Fruit fly (Drosophila melanogaster) whole organism, embryonic: ENCODE data around the gene Hez.
A peak's percentile ranks its signal among the peaks of the same experiment; 100 is the strongest.

Source experiments
- CG11247 ChIP-seq: fragments of 200-800 bp; sonication (Bioruptor generic); IDR thresholded peaks from 2 replicates; pipeline ENCODE4 v1.3.6; 2022; ENCODE audit warnings: missing biosample characterization, missing genetic modification characterization
- CG13123 ChIP-seq: fragments of 200-800 bp; sonication (Bioruptor generic); optimal IDR thresholded peaks from 2 replicates; lab custom pipeline; 2016; ENCODE audit warnings: missing biosample characterization, missing genetic modification characterization
- CG13287 ChIP-seq: fragments of 200-800 bp; sonication (Bioruptor generic); IDR thresholded peaks from 2 replicates; pipeline ENCODE4 v1.3.6; 2022; ENCODE audit warnings: missing biosample characterization, missing genetic modification characterization; ENCODE audit not compliant: partially characterized antibody
- CG14710 ChIP-seq: fragments of 200-800 bp; sonication (Bioruptor generic); optimal IDR thresholded peaks from 3 replicates; lab custom pipeline; 2019; ENCODE audit warnings: missing biosample characterization, mild to moderate bottlenecking, missing genetic modification characterization, moderate library complexity
- CG15514 ChIP-seq: fragments of 200-800 bp; sonication (Bioruptor generic); optimal IDR thresholded peaks from 3 replicates; lab custom pipeline; 2017; ENCODE audit warnings: missing biosample characterization, missing genetic modification characterization, mild to moderate bottlenecking, moderate library complexity, missing genetic modification reagents
- CG1602 ChIP-seq: fragments of 200-800 bp; sonication (Bioruptor generic); optimal IDR thresholded peaks from 3 replicates; lab custom pipeline; 2016; ENCODE audit warnings: missing biosample characterization, missing genetic modification characterization
- CG17186 ChIP-seq: fragments of 200-800 bp; sonication (Bioruptor generic); optimal IDR thresholded peaks from 3 replicates; lab custom pipeline; 2017; ENCODE audit warnings: missing biosample characterization, missing genetic modification reagents, missing genetic modification characterization
- CG18599 ChIP-seq: fragments of 200-800 bp; sonication (Bioruptor generic); optimal IDR thresholded peaks from 3 replicates; lab custom pipeline; 2017; ENCODE audit warnings: missing biosample characterization, missing genetic modification characterization, mild to moderate bottlenecking, moderate library complexity, missing genetic modification reagents
- CG2120 ChIP-seq: fragments of 200-800 bp; sonication (Bioruptor generic); optimal IDR thresholded peaks from 3 replicates; lab custom pipeline; 2016; ENCODE audit warnings: missing biosample characterization, missing genetic modification characterization
- CG2129 ChIP-seq: fragments of 200-800 bp; sonication (Bioruptor generic); IDR thresholded peaks from 2 replicates; pipeline ENCODE4 v1.3.6; 2022; ENCODE audit warnings: missing biosample characterization, missing genetic modification characterization; ENCODE audit not compliant: partially characterized antibody
- CG3065 ChIP-seq: fragments of 200-800 bp; sonication (Bioruptor generic); optimal IDR thresholded peaks from 2 replicates; lab custom pipeline; 2016; ENCODE audit warnings: missing biosample characterization, missing genetic modification characterization
- CG3995 ChIP-seq: fragments of 200-800 bp; sonication (Bioruptor generic); optimal IDR thresholded peaks from 3 replicates; lab custom pipeline; 2016; ENCODE audit warnings: missing biosample characterization, missing genetic modification characterization
- CG6683 ChIP-seq: fragments of 200-800 bp; sonication (Bioruptor generic); optimal IDR thresholded peaks from 2 replicates; lab custom pipeline; 2017; ENCODE audit warnings: missing biosample characterization, mild to moderate bottlenecking, missing genetic modification characterization, missing genetic modification reagents
- CG9727 ChIP-seq: fragments of 200-800 bp; sonication (Bioruptor generic); optimal IDR thresholded peaks from 3 replicates; lab custom pipeline; 2017; ENCODE audit warnings: missing biosample characterization, mild to moderate bottlenecking, missing genetic modification characterization
- CG9817 ChIP-seq: fragments of 200-800 bp; sonication (Bioruptor generic); optimal IDR thresholded peaks from 2 replicates; lab custom pipeline; 2018; ENCODE audit warnings: missing biosample characterization, mild to moderate bottlenecking, missing genetic modification characterization, moderate library complexity
- Doc2 ChIP-seq: fragments of 200-800 bp; sonication (Bioruptor generic); IDR thresholded peaks from 2 replicates; pipeline ENCODE4 v1.3.6; 2022; ENCODE audit warnings: missing biosample characterization, missing genetic modification characterization
- Dp ChIP-seq: fragments of 200-800 bp; sonication (Bioruptor generic); optimal IDR thresholded peaks from 2 replicates; lab custom pipeline; 2018; ENCODE audit warnings: missing biosample characterization, mild to moderate bottlenecking, missing genetic modification characterization, moderate library complexity
- Dref ChIP-seq: fragments of 200-800 bp; sonication (Bioruptor generic); IDR thresholded peaks from 2 replicates; pipeline ENCODE4 v1.3.6; 2022; ENCODE audit warnings: missing biosample characterization, missing genetic modification characterization
- Ets65A ChIP-seq: fragments of 200-800 bp; sonication (Bioruptor generic); peaks from one replicate; lab custom pipeline; 2016; ENCODE audit warnings: missing biosample characterization, missing genetic modification characterization
- HHEX ChIP-seq: fragments of 200-800 bp; sonication (Bioruptor generic); optimal IDR thresholded peaks from 3 replicates; lab custom pipeline; 2017; ENCODE audit warnings: missing biosample characterization, mild to moderate bottlenecking, missing genetic modification characterization, missing genetic modification reagents
- HmgZ ChIP-seq: fragments of 200-800 bp; sonication (Bioruptor generic); optimal IDR thresholded peaks from 2 replicates; lab custom pipeline; 2018; ENCODE audit warnings: missing biosample characterization, mild to moderate bottlenecking, missing genetic modification characterization
- Hr39 ChIP-seq: fragments of >200 bp; optimal IDR thresholded peaks from 2 replicates; lab custom pipeline; 2017
- Hr51 ChIP-seq, 2 experiments: fragments of 200-800 bp; sonication (Bioruptor generic); optimal IDR thresholded peaks; 2 replicates in 1 of 2; 3 replicates in 1 of 2; lab custom pipeline; 2016 to 2018; ENCODE audit warnings: missing biosample characterization in 2 of 2, missing genetic modification characterization in 2 of 2, mild to moderate bottlenecking in 1 of 2, moderate library complexity in 1 of 2
- Hr78 ChIP-seq, 2 experiments: fragments of 200-800 bp in 1 of 2; fragments of >200 bp in 1 of 2; sonication (Bioruptor generic) in 1 of 2; optimal IDR thresholded peaks; 2 replicates each; lab custom pipeline; 2017 to 2019; ENCODE audit warnings: missing biosample characterization in 2 of 2, missing genetic modification characterization in 2 of 2, mild to moderate bottlenecking in 1 of 2, moderate library complexity in 1 of 2
- Jarid2 ChIP-seq: fragments of 200-800 bp; sonication (Bioruptor generic); optimal IDR thresholded peaks from 3 replicates; lab custom pipeline; 2017; ENCODE audit warnings: mild to moderate bottlenecking, missing biosample characterization, missing genetic modification reagents, missing genetic modification characterization
- MESR4 ChIP-seq: fragments of 200-800 bp; sonication (Bioruptor generic); optimal IDR thresholded peaks from 2 replicates; lab custom pipeline; 2018; ENCODE audit warnings: missing biosample characterization, mild to moderate bottlenecking, missing genetic modification characterization, moderate library complexity
- Med ChIP-seq: fragments of 200-800 bp; sonication (Bioruptor generic); peaks from one replicate; lab custom pipeline; 2016; ENCODE audit warnings: missing biosample characterization, missing genetic modification characterization, mild to moderate bottlenecking, inconsistent platforms, moderate library complexity
- Nf-YB ChIP-seq: fragments of 200-800 bp; sonication (Bioruptor generic); optimal IDR thresholded peaks from 3 replicates; lab custom pipeline; 2019; ENCODE audit warnings: missing biosample characterization, mild to moderate bottlenecking, missing genetic modification characterization, moderate library complexity
- Oaz ChIP-seq: fragments of 200-800 bp; sonication (Bioruptor generic); IDR thresholded peaks from 2 replicates; pipeline ENCODE4 v1.3.6; 2022; ENCODE audit warnings: missing biosample characterization, missing genetic modification characterization
- Pdp1 ChIP-seq, 2 experiments: fragments of 200-800 bp; sonication (Bioruptor generic); optimal IDR thresholded peaks; 3 replicates each; lab custom pipeline; 2016; ENCODE audit warnings: missing biosample characterization in 2 of 2, missing genetic modification characterization in 2 of 2, mild to moderate bottlenecking in 1 of 2, moderate library complexity in 1 of 2
- Poxn ChIP-seq: fragments of 200-800 bp; sonication (Bioruptor generic); IDR thresholded peaks from 2 replicates; pipeline ENCODE4 v1.3.6; 2022; ENCODE audit warnings: missing biosample characterization, missing genetic modification characterization
- Scr ChIP-seq: fragments of 200-800 bp; sonication (Bioruptor generic); IDR thresholded peaks from 2 replicates; pipeline ENCODE4 v1.3.6; 2022; ENCODE audit warnings: missing biosample characterization, missing genetic modification characterization; ENCODE audit not compliant: partially characterized antibody
- ase ChIP-seq: fragments of 200-800 bp; sonication (Bioruptor generic); IDR thresholded peaks from 3 replicates; pipeline ENCODE4 v1.3.6; 2022; ENCODE audit warnings: missing biosample characterization, missing genetic modification characterization
- bsh ChIP-seq, 2 experiments: fragments of 200-800 bp; sonication (Bioruptor generic); optimal IDR thresholded peaks; 2 replicates each; lab custom pipeline; 2017 to 2018; ENCODE audit warnings: mild to moderate bottlenecking in 2 of 2, missing biosample characterization in 2 of 2, missing genetic modification characterization in 2 of 2, moderate library complexity in 1 of 2
- dati ChIP-seq: fragments of 200-800 bp; sonication (Bioruptor generic); IDR thresholded peaks from 2 replicates; pipeline ENCODE4 v1.3.6; 2022; ENCODE audit warnings: missing biosample characterization, missing genetic modification characterization
- gt ChIP-seq: fragments of 200-800 bp; sonication (Bioruptor generic); IDR thresholded peaks from 2 replicates; pipeline ENCODE4 v1.3.6; 2022; ENCODE audit warnings: missing biosample characterization, missing genetic modification characterization
- her ChIP-seq: fragments of 200-800 bp; sonication (Bioruptor generic); optimal IDR thresholded peaks from 2 replicates; lab custom pipeline; 2016; ENCODE audit warnings: missing biosample characterization, missing genetic modification characterization
- insv ChIP-seq, 2 experiments: fragments of 200-800 bp; sonication (Bioruptor generic); optimal IDR thresholded peaks; 3 replicates each; lab custom pipeline; 2016 to 2018; ENCODE audit warnings: missing biosample characterization in 2 of 2, missing genetic modification characterization in 2 of 2
- lbe ChIP-seq: fragments of 200-800 bp; sonication (Bioruptor generic); optimal IDR thresholded peaks from 2 replicates; lab custom pipeline; 2016; ENCODE audit warnings: missing biosample characterization, mild to moderate bottlenecking, missing genetic modification characterization
- lmd ChIP-seq: fragments of 200-800 bp; sonication (Bioruptor generic); IDR thresholded peaks from 2 replicates; pipeline ENCODE4 v1.3.6; 2022; ENCODE audit warnings: missing biosample characterization, missing genetic modification characterization
- nerfin-1 ChIP-seq: fragments of 200-800 bp; sonication (Bioruptor generic); optimal IDR thresholded peaks from 3 replicates; lab custom pipeline; 2019; ENCODE audit warnings: missing biosample characterization, mild to moderate bottlenecking, missing genetic modification characterization, moderate library complexity
- nmo ChIP-seq: fragments of 200-800 bp; sonication (Bioruptor generic); optimal IDR thresholded peaks from 2 replicates; lab custom pipeline; 2018; ENCODE audit warnings: missing biosample characterization, mild to moderate bottlenecking, missing genetic modification characterization, moderate library complexity
- phol ChIP-seq: fragments of 200-800 bp; sonication (Bioruptor generic); optimal IDR thresholded peaks from 3 replicates; lab custom pipeline; 2018; ENCODE audit warnings: missing biosample characterization, mild to moderate bottlenecking, missing genetic modification characterization, moderate library complexity
- sd ChIP-seq: fragments of 200-800 bp; sonication (Bioruptor generic); optimal IDR thresholded peaks from 3 replicates; lab custom pipeline; 2018; ENCODE audit warnings: missing biosample characterization, mild to moderate bottlenecking, missing genetic modification characterization, moderate library complexity
- slbo ChIP-seq: fragments of 200-800 bp; sonication (Bioruptor generic); IDR thresholded peaks from 2 replicates; pipeline ENCODE4 v1.3.6; 2022; ENCODE audit warnings: missing biosample characterization, missing genetic modification characterization
- sob ChIP-seq: fragments of 200-800 bp; sonication (Bioruptor generic); IDR thresholded peaks from 2 replicates; pipeline ENCODE4 v1.3.6; 2022; ENCODE audit warnings: missing biosample characterization, missing genetic modification characterization
- sqz ChIP-seq: fragments of 200-800 bp; sonication (Bioruptor generic); optimal IDR thresholded peaks from 3 replicates; lab custom pipeline; 2018; ENCODE audit warnings: missing biosample characterization, mild to moderate bottlenecking, missing genetic modification characterization
- vfl ChIP-seq: fragments of 200-800 bp; sonication (Bioruptor generic); optimal IDR thresholded peaks from 2 replicates; lab custom pipeline; 2016; ENCODE audit warnings: missing biosample characterization, missing genetic modification characterization

Gene Hez

dm6 chr3L:9864275-9865052 is 30.1 kb downstream of the Hez start, which contains the start of the genes iPLA2-VIA and Ciz1 (continued):
- TF ChIP-seq CG17186 (GFP tag; lab: Kevin White, UChicago) (peak; percentile 28), her (GFP tag; lab: Kevin White, UChicago) (no peak), CG1602 (GFP tag; lab: Kevin White, UChicago) (peak; percentile 8), Hr78 (GFP tag; optimal IDR thresholded peaks at IDR 0.05; lab: Kevin White, UChicago) (no peak), CG2120 (peak; percentile 32), gt (GFP tag; lab: Robert Waterston, UW) (no peak), sd (tag; lab: Kevin White, UChicago) (no peak), bsh (GFP tag; optimal IDR thresholded peaks at IDR 0.05; lab: Kevin White, UChicago) (no peak), sqz (GFP tag; lab: Kevin White, UChicago) (peak; percentile 84), Ets65A (GFP tag; lab: Kevin White, UChicago) (peak; percentile 94), CG13123 (GFP tag; lab: Kevin White, UChicago) (no peak), Poxn (no peak), CG2129 (GFP tag; lab: Robert Waterston, UW) (peak; percentile 52; the same call in 1 of the 2 replicates), MESR4 (GFP tag; lab: Kevin White, UChicago) (peak; percentile 56), CG3065 (GFP tag; lab: Kevin White, UChicago) (no peak), phol (tag; lab: Kevin White, UChicago) (peak; percentile 97), CG14710 (tag; lab: Kevin White, UChicago) (peak; percentile 90), Dp (GFP tag; lab: Kevin White, UChicago) (peak; percentile 20), CG13287 (GFP tag; lab: Robert Waterston, UW) (peak; percentile 82), Scr (GFP tag; lab: Robert Waterston, UW) (peak; percentile 89), Hr39 (lab: Kevin White, UChicago) (no peak), Hr51 (GFP tag; optimal IDR thresholded peaks at IDR 0.05; lab: Kevin White, UChicago) (no peak), nmo (GFP tag; lab: Kevin White, UChicago) (peak; percentile 82), CG9817 (tag; lab: Kevin White, UChicago) (no peak), CG11247 (GFP tag; lab: Robert Waterston, UW) (no peak), ase (GFP tag; lab: Robert Waterston, UW) (no peak), HHEX (no peak), CG9727 (peak; percentile 23), Oaz (GFP tag; lab: Robert Waterston, UW) (no peak), insv (GFP tag; optimal IDR thresholded peaks at IDR 0.05; lab: Kevin White, UChicago) (peak in 1 of 2 experiments; percentile 14), Jarid2 (GFP tag; lab: Kevin White, UChicago) (no peak), HmgZ (peak; percentile 8), Nf-YB (GFP tag; lab: Kevin White, UChicago) (no peak), Doc2 (no peak), nerfin-1 (tag; lab: Kevin White, UChicago) (peak; percentile 1), CG15514 (GFP tag; lab: Kevin White, UChicago) (peak; percentile 62), CG3995 (GFP tag; lab: Kevin White, UChicago) (peak; percentile 46), CG6683 (no peak), sob (GFP tag; lab: Robert Waterston, UW) (peak; percentile 22; the same call in 1 of the 2 replicates), slbo (peak; percentile 52; the same call in 1 of the 2 replicates), Dref (GFP tag; lab: Robert Waterston, UW) (peak; percentile 71), CG18599 (GFP tag; lab: Kevin White, UChicago) (no peak), lbe (peak; percentile 3), lmd (GFP tag; lab: Robert Waterston, UW) (no peak), Med (GFP tag; lab: Kevin White, UChicago) (peak; percentile 81), dati (GFP tag; lab: Robert Waterston, UW) (no peak), Pdp1 (GFP tag; optimal IDR thresholded peaks at IDR 0.05; lab: Kevin White, UChicago) (peak in 1 of 2 experiments; percentile 39), vfl (GFP tag; lab: Kevin White, UChicago) (peak; percentile 13)
